Fruit fly (Drosophila melanogaster) whole organism, prepupa: Measurements from ENCODE around the gene rdx.

ENCODE experiments used
- CG10631 ChIP-seq: fragments of 200-800 bp; sonication (Bioruptor generic); optimal IDR thresholded peaks from 2 replicates; lab custom pipeline; 2016; ENCODE audit warnings: missing biosample characterization, missing genetic modification characterization
- CG10669 ChIP-seq: fragments of 200-800 bp; sonication (Bioruptor generic); optimal IDR thresholded peaks from 3 replicates; lab custom pipeline; 2018; ENCODE audit warnings: missing biosample characterization, mild to moderate bottlenecking, missing genetic modification characterization, moderate library complexity
- CG11294 ChIP-seq: fragments of 200-800 bp; sonication (Bioruptor generic); IDR thresholded peaks from 2 replicates; pipeline ENCODE4 v1.3.6; 2022; ENCODE audit warnings: missing biosample characterization, missing genetic modification characterization
- CG11762 ChIP-seq: fragments of 200-800 bp; sonication (Bioruptor generic); optimal IDR thresholded peaks from 3 replicates; lab custom pipeline; 2016; ENCODE audit warnings: missing biosample characterization, missing genetic modification characterization; ENCODE audit not compliant: insufficient read depth
- CG15336 ChIP-seq: fragments of 200-800 bp; sonication (Bioruptor generic); IDR thresholded peaks from 2 replicates; pipeline ENCODE4 v1.3.6; 2022; ENCODE audit warnings: missing biosample characterization, missing genetic modification characterization
- CG16779 ChIP-seq: fragments of 200-800 bp; sonication (Bioruptor generic); optimal IDR thresholded peaks from 3 replicates; lab custom pipeline; 2017; ENCODE audit warnings: missing biosample characterization, mild to moderate bottlenecking, missing genetic modification characterization
- CG3032 ChIP-seq: fragments of 200-800 bp; optimal IDR thresholded peaks from 2 replicates; lab custom pipeline; 2019; ENCODE audit warnings: missing biosample characterization, mild to moderate bottlenecking, missing genetic modification characterization, moderate library complexity
- CG31627 ChIP-seq: fragments of 200-800 bp; sonication (Bioruptor generic); optimal IDR thresholded peaks from 3 replicates; lab custom pipeline; 2016; ENCODE audit warnings: missing biosample characterization, missing genetic modification characterization
- CG32006 ChIP-seq: fragments of 200-800 bp; sonication (Bioruptor generic); optimal IDR thresholded peaks from 3 replicates; lab custom pipeline; 2017; ENCODE audit warnings: missing biosample characterization, mild to moderate bottlenecking, missing genetic modification characterization
- CG34406 ChIP-seq: fragments of 200-800 bp; sonication (Bioruptor generic); optimal IDR thresholded peaks from 3 replicates; lab custom pipeline; 2016; ENCODE audit warnings: missing biosample characterization, missing genetic modification characterization
- CG3919 ChIP-seq: fragments of 200-800 bp; sonication (Bioruptor generic); optimal IDR thresholded peaks from 3 replicates; lab custom pipeline; 2016; ENCODE audit warnings: missing biosample characterization, missing genetic modification characterization
- CG4318 ChIP-seq: fragments of 200-800 bp; sonication (Bioruptor generic); optimal IDR thresholded peaks from 3 replicates; lab custom pipeline; 2017; ENCODE audit warnings: missing biosample characterization, mild to moderate bottlenecking, missing genetic modification characterization
- CG6276 ChIP-seq: fragments of 200-800 bp; sonication (Bioruptor generic); optimal IDR thresholded peaks from 2 replicates; lab custom pipeline; 2017; ENCODE audit warnings: missing biosample characterization, mild to moderate bottlenecking, missing genetic modification characterization
- CG6792 ChIP-seq: fragments of 200-800 bp; sonication (Bioruptor generic); optimal IDR thresholded peaks from 3 replicates; lab custom pipeline; 2016; ENCODE audit warnings: missing biosample characterization, missing genetic modification characterization
- CG6808 ChIP-seq: fragments of 200-800 bp; sonication (Bioruptor generic); optimal IDR thresholded peaks from 3 replicates; lab custom pipeline; 2017; ENCODE audit warnings: missing biosample characterization, missing genetic modification characterization, mild to moderate bottlenecking, moderate library complexity, missing genetic modification reagents
- CG6854 ChIP-seq: fragments of 200-800 bp; sonication (Bioruptor generic); optimal IDR thresholded peaks from 2 replicates; lab custom pipeline; 2017; ENCODE audit warnings: missing biosample characterization, mild to moderate bottlenecking, missing genetic modification characterization
- CG7368 ChIP-seq: fragments of 200-800 bp; sonication (Bioruptor generic); optimal IDR thresholded peaks from 3 replicates; lab custom pipeline; 2016; ENCODE audit warnings: missing biosample characterization, missing genetic modification characterization
- CG8119 ChIP-seq: fragments of 200-800 bp; sonication (Bioruptor generic); IDR thresholded peaks from 3 replicates; pipeline ENCODE4 v1.3.6; 2022; ENCODE audit warnings: missing biosample characterization, missing genetic modification characterization
- CG8319 ChIP-seq: fragments of 200-800 bp; sonication (Bioruptor generic); optimal IDR thresholded peaks from 3 replicates; lab custom pipeline; 2016; ENCODE audit warnings: missing biosample characterization, missing genetic modification characterization
- CG8632 ChIP-seq: fragments of 200-800 bp; sonication (Bioruptor generic); optimal IDR thresholded peaks from 3 replicates; lab custom pipeline; 2016; ENCODE audit warnings: missing biosample characterization, missing genetic modification characterization
- CG9139 ChIP-seq: fragments of 200-800 bp; sonication (Bioruptor generic); optimal IDR thresholded peaks from 3 replicates; lab custom pipeline; 2017; ENCODE audit warnings: missing biosample characterization, mild to moderate bottlenecking, missing genetic modification characterization
- Eip75B ChIP-seq: fragments of 200-800 bp; sonication (Bioruptor generic); optimal IDR thresholded peaks from 3 replicates; lab custom pipeline; 2016; ENCODE audit warnings: missing biosample characterization, missing genetic modification characterization
- Eip78C ChIP-seq: fragments of 200-800 bp; sonication (Bioruptor generic); peaks from one replicate; lab custom pipeline; 2016; ENCODE audit warnings: missing biosample characterization, missing genetic modification characterization
- Hr4 ChIP-seq: fragments of 200-800 bp; sonication (Bioruptor generic); optimal IDR thresholded peaks from 3 replicates; lab custom pipeline; 2016; ENCODE audit warnings: missing biosample characterization, missing genetic modification characterization
- Lpt ChIP-seq: fragments of 200-800 bp; sonication (Bioruptor generic); optimal IDR thresholded peaks from 3 replicates; lab custom pipeline; 2016; ENCODE audit warnings: missing biosample characterization, missing genetic modification characterization
- Met ChIP-seq: fragments of 200-800 bp; sonication (Bioruptor generic); optimal IDR thresholded peaks from 3 replicates; lab custom pipeline; 2016; ENCODE audit warnings: missing biosample characterization, missing genetic modification characterization
- OdsH ChIP-seq: fragments of 200-800 bp; sonication (Bioruptor generic); optimal IDR thresholded peaks from 3 replicates; lab custom pipeline; 2016; ENCODE audit warnings: missing biosample characterization, missing genetic modification characterization
- Smox ChIP-seq: fragments of 200-800 bp; sonication (Bioruptor generic); optimal IDR thresholded peaks from 3 replicates; lab custom pipeline; 2016; ENCODE audit warnings: missing biosample characterization, missing genetic modification characterization
- Sox102F ChIP-seq: fragments of 200-800 bp; sonication (Bioruptor generic); optimal IDR thresholded peaks from 2 replicates; lab custom pipeline; 2016; ENCODE audit warnings: missing biosample characterization, mild to moderate bottlenecking, missing genetic modification characterization
- Sox14 ChIP-seq: fragments of 200-800 bp; sonication (Bioruptor generic); optimal IDR thresholded peaks from 3 replicates; lab custom pipeline; 2016; ENCODE audit warnings: missing biosample characterization, missing genetic modification characterization
- Sox15 ChIP-seq: fragments of 200-800 bp; sonication (Bioruptor generic); optimal IDR thresholded peaks from 3 replicates; lab custom pipeline; 2016; ENCODE audit warnings: missing biosample characterization, missing genetic modification characterization
- achi ChIP-seq: fragments of 200-800 bp; sonication (Bioruptor generic); optimal IDR thresholded peaks from 3 replicates; lab custom pipeline; 2016; ENCODE audit warnings: missing biosample characterization, missing genetic modification characterization
- acj6 ChIP-seq: fragments of 200-800 bp; sonication (Bioruptor generic); optimal IDR thresholded peaks from 3 replicates; lab custom pipeline; 2016; ENCODE audit warnings: missing biosample characterization, missing genetic modification characterization
- cyc ChIP-seq: fragments of 200-800 bp; sonication (Bioruptor generic); optimal IDR thresholded peaks from 3 replicates; lab custom pipeline; 2016; ENCODE audit warnings: missing biosample characterization, missing genetic modification characterization
- dsx ChIP-seq: fragments of 200-800 bp; optimal IDR thresholded peaks from 3 replicates; lab custom pipeline; 2019; ENCODE audit warnings: missing biosample characterization, mild to moderate bottlenecking, missing genetic modification characterization, moderate library complexity; ENCODE audit not compliant: poor library complexity, severe bottlenecking
- eg ChIP-seq: fragments of 200-800 bp; sonication (Bioruptor generic); IDR thresholded peaks from 3 replicates; pipeline ENCODE4 v1.3.6; 2022; ENCODE audit warnings: missing biosample characterization, missing genetic modification characterization
- esn ChIP-seq: fragments of 200-800 bp; sonication (Bioruptor generic); optimal IDR thresholded peaks from 2 replicates; lab custom pipeline; 2016; ENCODE audit warnings: missing biosample characterization, mild to moderate bottlenecking, missing genetic modification characterization, moderate library complexity
- fd59A ChIP-seq: fragments of 200-800 bp; sonication (Bioruptor generic); optimal IDR thresholded peaks from 2 replicates; lab custom pipeline; 2017; ENCODE audit warnings: missing biosample characterization, mild to moderate bottlenecking, missing genetic modification characterization, missing genetic modification reagents
- fd85E ChIP-seq: fragments of 200-800 bp; sonication (Bioruptor generic); optimal IDR thresholded peaks from 3 replicates; lab custom pipeline; 2016; ENCODE audit warnings: missing biosample characterization, missing genetic modification characterization
- fkh ChIP-seq: fragments of 200-800 bp; sonication (Bioruptor generic); optimal IDR thresholded peaks from 3 replicates; lab custom pipeline; 2017; ENCODE audit warnings: missing biosample characterization, mild to moderate bottlenecking, missing genetic modification characterization, moderate library complexity
- pdm3 ChIP-seq: fragments of 200-800 bp; sonication (Bioruptor generic); optimal IDR thresholded peaks from 3 replicates; lab custom pipeline; 2016; ENCODE audit warnings: missing biosample characterization, missing genetic modification characterization
- salr ChIP-seq, 2 experiments: fragments of 200-800 bp; sonication (Bioruptor generic); optimal IDR thresholded peaks; 3 replicates each; lab custom pipeline; 2016 to 2018; ENCODE audit warnings: missing biosample characterization in 2 of 2, missing genetic modification characterization in 2 of 2, mild to moderate bottlenecking in 1 of 2
- spab ChIP-seq: fragments of 200-800 bp; sonication (Bioruptor generic); optimal IDR thresholded peaks from 2 replicates; lab custom pipeline; 2017; ENCODE audit warnings: missing biosample characterization, mild to moderate bottlenecking, missing genetic modification characterization, missing genetic modification reagents
- svp ChIP-seq: fragments of 200-800 bp; sonication (Bioruptor generic); peaks from one replicate; lab custom pipeline; 2016; ENCODE audit warnings: missing biosample characterization, missing genetic modification characterization
- topi ChIP-seq: fragments of 200-800 bp; sonication (Bioruptor generic); optimal IDR thresholded peaks from 3 replicates; lab custom pipeline; 2016; ENCODE audit warnings: missing biosample characterization, missing genetic modification characterization
- vri ChIP-seq: fragments of 200-800 bp; sonication (Bioruptor generic); optimal IDR thresholded peaks from 3 replicates; lab custom pipeline; 2016; ENCODE audit warnings: missing biosample characterization, mild to moderate bottlenecking, missing genetic modification characterization

Gene rdx

dm6 chr3R:14057132-14057855 lies 25.4 kb upstream of the rdx start:
- TF ChIP-seq Eip78C (GFP tag; lab: Kevin White, UChicago), result peak; percentile 53
- no peak for TF ChIP-seq Sox14 (GFP tag; lab: Kevin White, UChicago)
- TF ChIP-seq svp (GFP tag; lab: Kevin White, UChicago), result peak; percentile 40
- no peak for TF ChIP-seq spab (GFP tag; lab: Kevin White, UChicago)
- no peak; the same call in 1 of the 2 replicates for TF ChIP-seq CG15336 (GFP tag; lab: Robert Waterston, UW)
- TF ChIP-seq CG8119 (GFP tag; lab: Robert Waterston, UW), result 0 out of 3 replicates have a peak, but pooled peaks have one; percentile 17
- TF ChIP-seq Smox (GFP tag; lab: Kevin White, UChicago), result no peak
- no peak for TF ChIP-seq acj6 (GFP tag; lab: Kevin White, UChicago)
- peak; percentile 10 for TF ChIP-seq fkh (GFP tag; lab: Kevin White, UChicago)
- no peak for TF ChIP-seq CG10669
- no peak for TF ChIP-seq CG6276 (GFP tag; lab: Kevin White, UChicago)
- no peak for TF ChIP-seq CG11762
- TF ChIP-seq CG6808 (GFP tag; lab: Kevin White, UChicago), result no peak
- no peak for TF ChIP-seq pdm3
- TF ChIP-seq vri (GFP tag; lab: Kevin White, UChicago), result no peak

dm6 chr3R:14056320-14057053 lies 24.6 kb upstream of the rdx start, which contains the start of gene foxo:
Gene foxo (plus strand): TSS chr3R:14056945.
- TF ChIP-seq CG6276 (GFP tag; lab: Kevin White, UChicago) (peak; percentile 83), esn (peak; percentile 61), CG8319 (GFP tag; lab: Kevin White, UChicago) (peak; percentile 52), fd59A (GFP tag; lab: Kevin White, UChicago) (peak; percentile 7), pdm3 (peak; percentile 68), vri (GFP tag; lab: Kevin White, UChicago) (peak; percentile 56), CG9139 (GFP tag; lab: Kevin White, UChicago) (peak; percentile 32), acj6 (GFP tag; lab: Kevin White, UChicago) (peak; percentile 61), Hr4 (GFP tag; lab: Kevin White, UChicago) (peak; percentile 69), CG7368 (GFP tag; lab: Kevin White, UChicago) (no peak), CG4318 (GFP tag; lab: Kevin White, UChicago) (peak; percentile 59), CG3919 (peak; percentile 77), CG6854 (GFP tag; lab: Kevin White, UChicago) (peak; percentile 32), OdsH (GFP tag; lab: Kevin White, UChicago) (peak; percentile 66), CG15336 (GFP tag; lab: Robert Waterston, UW) (peak; percentile 73), CG16779 (peak; percentile 31), CG10631 (GFP tag; lab: Kevin White, UChicago) (peak; percentile 69), CG11294 (GFP tag; lab: Robert Waterston, UW) (no peak), dsx (peak; percentile 71), CG3032 (tag; lab: Kevin White, UChicago) (peak; percentile 64), eg (GFP tag; lab: Robert Waterston, UW) (peak; percentile 66), Lpt (GFP tag; lab: Kevin White, UChicago) (peak; percentile 36), Met (GFP tag; lab: Kevin White, UChicago) (peak; percentile 63), fd85E (GFP tag; lab: Kevin White, UChicago) (no peak), CG11762 (peak; percentile 43), achi (GFP tag; lab: Kevin White, UChicago) (peak; percentile 63), CG10669 (peak; percentile 59), Sox102F (GFP tag; lab: Kevin White, UChicago) (peak; percentile 59), topi (GFP tag; lab: Kevin White, UChicago) (peak; percentile 60), CG8632 (peak; percentile 62), Eip75B (GFP tag; lab: Kevin White, UChicago) (peak; percentile 47), CG34406 (peak; percentile 70), CG6792 (peak; percentile 65), CG31627 (peak; percentile 51), salr (GFP tag; optimal IDR thresholded peaks at IDR 0.05; lab: Kevin White, UChicago) (peak; percentile 27 to 82), CG32006 (peak; percentile 86), Smox (GFP tag; lab: Kevin White, UChicago) (peak; percentile 62), Sox15 (GFP tag; lab: Kevin White, UChicago) (peak; percentile 42), CG8119 (GFP tag; lab: Robert Waterston, UW) (peak; percentile 74; the same call in 2 of the 3 replicates), cyc (GFP tag; lab: Kevin White, UChicago) (peak; percentile 37)
